Worm (Caenorhabditis elegans) whole organism, midembryonic: ENCODE measurements around the gene ptc-1.

Source experiments
- T22C8.4 ChIP-seq: fragments of 200-800 bp; sonication (Bioruptor generic); IDR thresholded peaks from 2 replicates; pipeline ENCODE4 v1.3.6; 2022; ENCODE audit warnings: missing genetic modification characterization, missing compliant biosample characterization
- cog-1 ChIP-seq: sonication (generic microtip); optimal IDR thresholded peaks from 2 replicates; lab custom pipeline; 2016; ENCODE audit warnings: missing genetic modification characterization, missing compliant biosample characterization
- flt-1 ChIP-seq: fragments of 200-800 bp; sonication (Bioruptor generic); IDR thresholded peaks from 2 replicates; pipeline ENCODE4 v1.3.6; 2022; ENCODE audit warnings: missing genetic modification characterization, missing compliant biosample characterization
- klf-2 ChIP-seq: fragments of 200-800 bp; sonication (Bioruptor generic); conservative IDR thresholded peaks from 2 replicates; pipeline ENCODE4 v1.3.6; 2022; ENCODE audit warnings: missing genetic modification reagents, missing genetic modification characterization, missing compliant biosample characterization
- med-1 ChIP-seq: sonication (generic microtip); optimal IDR thresholded peaks from 2 replicates; lab custom pipeline; 2017; ENCODE audit warnings: missing genetic modification characterization, mild to moderate bottlenecking, missing compliant biosample characterization, antibody characterized with exemption, missing genetic modification reagents; ENCODE audit not compliant: insufficient read depth
- ref-1 ChIP-seq: fragments of 200-800 bp; sonication (Bioruptor generic); conservative IDR thresholded peaks from 2 replicates; pipeline ENCODE4 v1.3.6; 2022; ENCODE audit warnings: missing genetic modification reagents, missing genetic modification characterization, missing compliant biosample characterization
- tab-1 ChIP-seq: fragments of 200-800 bp; sonication (Bioruptor generic); IDR thresholded peaks from 2 replicates; pipeline ENCODE4 v1.3.6; 2022; ENCODE audit warnings: missing genetic modification characterization, missing compliant biosample characterization
- ztf-23 ChIP-seq: fragments of 200-800 bp; sonication (Bioruptor generic); IDR thresholded peaks from 2 replicates; pipeline ENCODE4 v1.3.6; 2022; ENCODE audit warnings: missing genetic modification reagents, missing genetic modification characterization, missing compliant biosample characterization
- ztf-29 ChIP-seq: fragments of 200-800 bp; sonication (Bioruptor generic); IDR thresholded peaks from 2 replicates; pipeline ENCODE4 v1.3.6; 2022; ENCODE audit warnings: missing genetic modification reagents, missing genetic modification characterization, missing compliant biosample characterization

The ptc-1 gene

DNA sequence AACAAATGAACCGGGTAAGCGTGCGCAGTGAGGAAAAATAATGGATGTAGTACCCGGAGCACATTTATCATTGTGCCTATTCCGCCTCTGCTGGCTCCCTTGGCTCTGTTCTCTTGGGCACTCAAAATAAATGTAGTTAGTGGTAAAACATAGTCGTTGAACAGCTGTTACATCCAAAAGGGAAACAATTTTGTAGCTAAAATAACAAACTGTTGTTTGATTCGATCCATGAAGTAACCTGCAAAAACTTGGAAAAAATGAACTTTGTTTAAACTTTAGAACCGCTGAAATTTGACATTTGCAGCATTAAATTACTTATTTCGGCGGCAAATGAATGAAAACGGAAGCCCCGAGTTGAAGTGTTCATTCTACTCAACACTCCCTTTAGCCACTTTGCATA, 626 bp downstream of the ptc-1 start:
- TF ChIP-seq ztf-29 (GFP tag; lab: Robert Waterston, UW) (no peak), tab-1 (GFP tag; lab: Robert Waterston, UW) (no peak), ref-1 (no peak), ztf-23 (GFP tag; lab: Robert Waterston, UW) (no peak), flt-1 (no peak), cog-1 (tag; lab: Kevin White, UChicago) (no peak), T22C8.4 (GFP tag; lab: Robert Waterston, UW) (no peak), klf-2 (no peak), med-1 (GFP tag; lab: Kevin White, UChicago) (no peak)

DNA sequence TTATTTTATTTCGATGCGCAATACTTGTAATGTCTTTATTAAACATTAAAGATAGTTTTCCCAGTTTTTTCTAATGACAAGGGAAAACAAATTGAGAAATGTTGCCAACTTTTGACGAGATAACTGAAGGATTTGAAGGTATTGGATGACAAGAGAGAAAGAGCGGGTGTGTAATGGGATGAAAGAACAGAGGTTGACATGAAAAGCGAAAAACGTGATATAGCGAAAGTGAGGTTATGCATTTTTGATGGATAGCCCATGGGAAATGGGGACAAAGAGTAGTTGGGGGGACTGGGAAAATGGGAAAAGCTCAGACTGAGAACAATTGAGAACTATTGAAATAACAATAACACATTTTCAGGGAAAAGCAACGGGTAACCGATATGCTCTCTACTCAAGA, 2.2 kb downstream of the ptc-1 start:
- TF ChIP-seq T22C8.4 (GFP tag; lab: Robert Waterston, UW) (no peak), ztf-23 (GFP tag; lab: Robert Waterston, UW) (no peak), klf-2 (no peak), flt-1 (no peak), cog-1 (tag; lab: Kevin White, UChicago) (no peak), ref-1 (no peak), med-1 (GFP tag; lab: Kevin White, UChicago) (no peak), ztf-29 (GFP tag; lab: Robert Waterston, UW) (no peak), tab-1 (GFP tag; lab: Robert Waterston, UW) (no peak)

DNA sequence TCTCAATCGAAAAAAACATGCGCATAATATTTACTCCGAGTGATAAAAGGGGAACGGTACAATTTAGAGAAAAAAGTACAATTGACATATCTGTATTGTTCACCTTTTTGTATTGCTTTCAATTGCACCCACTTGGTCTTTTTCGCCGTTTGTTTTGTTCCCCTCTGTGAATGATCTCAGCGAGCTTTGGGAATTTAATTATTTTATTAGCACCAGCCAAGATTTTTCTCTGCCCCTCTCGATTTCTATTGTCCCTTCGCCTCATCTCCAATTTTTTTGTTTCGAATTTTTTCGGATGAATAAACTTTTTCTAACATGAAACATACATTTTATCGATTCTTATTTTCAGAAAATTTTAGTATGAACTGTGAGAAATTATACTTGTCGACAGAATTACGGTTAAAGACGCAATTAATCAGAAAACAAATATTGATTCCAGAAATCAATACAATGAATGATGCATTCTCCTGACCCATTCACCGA, 7.2 kb downstream of the ptc-1 start, which contains the start of gene rev-1:
Gene rev-1 (plus strand): TSS at position 433 of the 483 bp plus-strand sequence.
- TF ChIP-seq flt-1 (no peak), ztf-29 (GFP tag; lab: Robert Waterston, UW) (no peak), T22C8.4 (GFP tag; lab: Robert Waterston, UW) (no peak), cog-1 (tag; lab: Kevin White, UChicago) (no peak)

DNA sequence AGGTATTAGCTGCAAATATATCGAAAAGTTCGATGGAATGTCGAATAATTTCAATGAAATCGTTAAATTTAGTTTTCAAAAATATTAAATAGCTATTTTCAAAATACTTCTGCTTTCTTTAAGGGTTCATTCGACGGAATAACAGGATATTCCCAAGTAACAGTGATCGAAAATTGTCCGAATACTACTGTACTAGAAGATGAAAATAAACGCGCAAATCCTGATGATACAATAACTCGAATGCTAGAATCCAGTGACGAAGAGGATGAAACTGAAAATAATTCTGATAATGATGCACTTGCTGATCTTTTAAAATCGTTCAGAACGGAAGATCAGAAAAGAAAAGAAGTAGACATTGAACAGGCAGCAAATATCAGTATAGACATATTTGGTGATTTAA, 7.7 kb downstream of the ptc-1 start:
- TF ChIP-seq cog-1 (tag; lab: Kevin White, UChicago): no peak
- no peak for TF ChIP-seq klf-2
- no peak for TF ChIP-seq T22C8.4 (GFP tag; lab: Robert Waterston, UW)
- TF ChIP-seq ref-1: no peak
- no peak for TF ChIP-seq tab-1 (GFP tag; lab: Robert Waterston, UW)
- no peak for TF ChIP-seq ztf-29 (GFP tag; lab: Robert Waterston, UW)

DNA sequence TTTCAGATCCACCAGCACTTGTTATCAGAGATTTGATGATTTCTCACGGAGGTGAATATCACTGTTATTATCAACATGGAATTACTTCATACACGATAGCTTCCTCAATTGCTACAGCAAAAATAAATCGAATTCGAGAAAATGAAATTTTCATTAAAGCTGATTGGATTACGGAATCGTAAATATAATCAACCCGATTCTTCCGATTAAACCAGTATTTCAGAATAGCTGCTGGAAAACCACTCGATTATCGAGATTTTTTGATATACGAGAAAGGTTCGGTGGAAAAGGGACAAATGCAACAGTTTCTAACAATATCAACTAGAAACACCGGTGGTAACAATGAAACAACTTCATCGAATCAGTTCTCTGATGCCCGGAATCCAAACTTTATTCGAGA, 9.0 kb downstream of the ptc-1 start:
- TF ChIP-seq ref-1 (no peak), flt-1 (no peak), T22C8.4 (GFP tag; lab: Robert Waterston, UW) (no peak), tab-1 (GFP tag; lab: Robert Waterston, UW) (no peak), cog-1 (tag; lab: Kevin White, UChicago) (no peak), ztf-23 (GFP tag; lab: Robert Waterston, UW) (no peak), ztf-29 (GFP tag; lab: Robert Waterston, UW) (no peak), klf-2 (no peak), med-1 (GFP tag; lab: Kevin White, UChicago) (no peak)

DNA sequence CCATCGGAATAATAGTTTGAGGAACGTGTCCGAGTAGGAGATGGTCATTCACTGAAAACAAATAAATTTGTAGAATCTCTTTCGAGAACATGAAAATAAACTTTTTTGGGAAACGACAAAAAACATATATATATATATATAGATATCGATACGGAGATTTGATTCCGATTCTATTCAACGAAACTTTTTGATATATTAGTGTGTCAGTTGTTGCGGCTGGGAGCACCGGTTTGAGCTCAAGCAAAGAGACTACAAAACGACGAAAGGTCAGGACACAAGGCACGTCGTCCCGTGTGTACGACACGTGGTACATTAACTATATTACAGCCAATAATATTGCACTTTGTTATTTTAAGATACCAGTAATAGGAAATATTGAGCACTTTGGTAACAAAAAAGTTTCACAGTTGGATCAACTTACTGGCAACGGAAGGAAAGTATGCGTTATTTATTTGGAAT, 14.5 kb downstream of the ptc-1 start, which contains the start of gene best-23:
Gene best-23 (minus strand): TSS at position 51 of the 459 bp plus-strand sequence.
- no peak for TF ChIP-seq med-1 (GFP tag; lab: Kevin White, UChicago)
- TF ChIP-seq cog-1 (tag; lab: Kevin White, UChicago): no peak
- no peak for TF ChIP-seq tab-1 (GFP tag; lab: Robert Waterston, UW)
- TF ChIP-seq klf-2: no peak
- no peak for TF ChIP-seq flt-1
- no peak for TF ChIP-seq T22C8.4 (GFP tag; lab: Robert Waterston, UW)

DNA sequence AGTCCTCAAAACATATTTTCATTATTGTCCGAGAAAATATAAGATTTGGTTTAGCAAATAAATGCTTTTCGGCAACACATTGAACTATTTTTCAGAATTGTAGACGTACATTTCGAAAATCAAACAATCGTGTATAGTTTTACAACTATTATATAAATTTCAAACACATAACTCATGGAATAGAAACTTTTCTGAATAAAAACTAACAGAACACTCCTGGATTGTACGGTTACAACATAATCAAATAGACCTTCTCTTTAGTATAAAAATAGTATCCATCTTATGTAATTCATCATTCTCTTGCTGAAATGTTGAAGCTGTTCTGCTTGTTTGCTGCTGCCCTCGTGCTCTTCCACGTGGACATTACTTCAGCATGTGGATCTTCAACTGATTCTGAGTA, 18.0 kb downstream of the ptc-1 start, which contains the start of gene ZK675.4:
Gene ZK675.4 (plus strand): TSS at position 301 of the 400 bp plus-strand sequence.
- TF ChIP-seq flt-1: no peak
- TF ChIP-seq tab-1 (GFP tag; lab: Robert Waterston, UW): no peak
- no peak for TF ChIP-seq T22C8.4 (GFP tag; lab: Robert Waterston, UW)
- TF ChIP-seq ztf-29 (GFP tag; lab: Robert Waterston, UW): no peak
- TF ChIP-seq med-1 (GFP tag; lab: Kevin White, UChicago): no peak
- no peak for TF ChIP-seq ztf-23 (GFP tag; lab: Robert Waterston, UW)
- no peak for TF ChIP-seq ref-1
- TF ChIP-seq klf-2: no peak
- no peak for TF ChIP-seq cog-1 (tag; lab: Kevin White, UChicago)

DNA sequence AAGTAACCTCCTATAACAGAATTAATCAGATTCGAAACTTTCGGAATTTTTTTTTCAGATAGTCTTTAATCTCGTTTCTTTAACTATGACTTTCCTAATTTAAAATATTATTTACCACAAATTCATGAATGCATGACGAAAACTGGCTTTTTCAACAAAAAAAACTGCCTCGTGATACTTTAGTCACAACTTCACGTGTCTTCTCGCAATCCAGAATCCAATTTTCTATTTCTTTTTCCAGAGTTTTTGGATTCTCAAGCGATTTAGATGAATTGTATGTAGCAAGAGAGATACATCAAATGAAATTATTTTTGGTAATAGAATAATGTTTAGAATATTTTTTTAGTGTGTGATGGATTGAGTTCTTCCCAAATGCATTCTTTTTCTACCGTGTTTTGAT, 27.2 kb downstream of the ptc-1 start:
- no peak for TF ChIP-seq flt-1
- no peak for TF ChIP-seq klf-2
- no peak for TF ChIP-seq cog-1 (tag; lab: Kevin White, UChicago)
- TF ChIP-seq med-1 (GFP tag; lab: Kevin White, UChicago): no peak
- TF ChIP-seq tab-1 (GFP tag; lab: Robert Waterston, UW): no peak
- TF ChIP-seq ztf-29 (GFP tag; lab: Robert Waterston, UW): no peak
- TF ChIP-seq ztf-23 (GFP tag; lab: Robert Waterston, UW): no peak
- TF ChIP-seq ref-1: no peak
- TF ChIP-seq T22C8.4 (GFP tag; lab: Robert Waterston, UW): no peak

DNA sequence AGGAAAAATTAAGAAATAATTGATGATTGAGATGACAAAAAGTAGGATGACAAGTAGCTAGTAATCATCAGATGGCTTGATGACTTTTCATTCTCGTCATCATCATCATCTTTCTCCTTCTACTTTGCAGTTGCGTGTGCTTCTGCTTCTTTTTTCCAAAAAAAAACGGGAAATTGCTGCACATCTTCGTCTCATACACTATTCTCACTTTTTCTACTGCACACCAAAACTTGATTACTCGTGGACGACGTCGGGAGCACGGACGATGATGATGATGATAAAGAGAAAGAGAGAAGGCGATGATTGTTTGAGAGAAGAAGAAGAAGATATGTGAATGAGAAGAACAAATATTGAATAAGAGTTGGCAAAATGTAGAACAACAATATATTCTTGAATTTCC, 28.1 kb downstream of the ptc-1 start:
- no peak for TF ChIP-seq ref-1
- TF ChIP-seq flt-1: no peak
- TF ChIP-seq klf-2: no peak
- no peak for TF ChIP-seq cog-1 (tag; lab: Kevin White, UChicago)

DNA sequence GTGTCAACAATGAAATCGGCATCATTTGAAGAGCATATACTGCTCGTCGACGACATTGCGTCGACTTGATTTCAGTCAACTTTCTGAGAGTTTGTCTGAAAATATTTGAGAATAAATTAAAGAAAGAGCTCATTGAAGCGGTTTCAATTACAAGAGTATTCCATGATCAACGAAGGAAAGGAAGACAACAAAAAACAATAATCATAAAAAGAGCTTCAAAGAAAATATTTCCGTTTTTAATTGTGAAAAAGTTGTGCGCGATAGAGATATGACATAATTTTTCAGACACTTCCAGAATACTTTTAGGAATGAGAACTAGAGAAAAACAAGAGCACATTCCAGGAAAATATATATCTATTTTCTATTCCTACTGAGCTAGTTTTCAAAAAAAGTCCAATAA, 35.6 kb downstream of the ptc-1 start, which contains the start of gene spv-1:
Gene spv-1 (minus strand): TSS at position 101 of the 400 bp plus-strand sequence.
- TF ChIP-seq klf-2: no peak
- no peak for TF ChIP-seq flt-1
- TF ChIP-seq cog-1 (tag; lab: Kevin White, UChicago): no peak
- no peak for TF ChIP-seq med-1 (GFP tag; lab: Kevin White, UChicago)
- no peak for TF ChIP-seq ref-1
- no peak for TF ChIP-seq ztf-23 (GFP tag; lab: Robert Waterston, UW)
- TF ChIP-seq tab-1 (GFP tag; lab: Robert Waterston, UW): no peak
- no peak for TF ChIP-seq T22C8.4 (GFP tag; lab: Robert Waterston, UW)
- no peak for TF ChIP-seq ztf-29 (GFP tag; lab: Robert Waterston, UW)
